Worm (Caenorhabditis elegans) whole organism, L1 larva: Measurements from ENCODE around the gene flp-2.

Experiments used
- C04F5.9 ChIP-seq: sonication (generic microtip); optimal IDR thresholded peaks from 2 replicates; lab custom pipeline; 2016; ENCODE audit warnings: missing genetic modification characterization, missing compliant biosample characterization
- C16A3.4 ChIP-seq: fragments of 150-350 bp; optimal IDR thresholded peaks from 2 replicates; lab custom pipeline; 2014; ENCODE audit warnings: missing biosample characterization, missing genetic modification characterization
- ama-1 ChIP-seq: fragments of 150-350 bp; optimal IDR thresholded peaks from 2 replicates; lab custom pipeline; 2014
- blmp-1 ChIP-seq: fragments of 150-350 bp; optimal IDR thresholded peaks from 2 replicates; lab custom pipeline; 2014; ENCODE audit warnings: missing biosample characterization, missing genetic modification characterization
- ceh-63 ChIP-seq: fragments of 200-800 bp; sonication (Bioruptor generic); optimal IDR thresholded peaks from 2 replicates; lab custom pipeline; 2018; ENCODE audit warnings: mild to moderate bottlenecking, missing genetic modification characterization, missing compliant biosample characterization
- ceh-8 ChIP-seq: fragments of 200-800 bp; sonication (Bioruptor generic); optimal IDR thresholded peaks from 2 replicates; lab custom pipeline; 2018; ENCODE audit warnings: mild to moderate bottlenecking, missing genetic modification characterization, moderate library complexity, missing compliant biosample characterization
- ceh-82 ChIP-seq, 3 experiments: fragments of 150-350 bp in 1 of 3; sonication (generic microtip) in 2 of 3; optimal IDR thresholded peaks; 2 replicates each; lab custom pipeline; 2014 to 2017; ENCODE audit warnings: missing biosample characterization in 3 of 3, missing genetic modification characterization in 3 of 3
- dpl-1 ChIP-seq, 3 experiments: fragments of 150-350 bp in 2 of 3; sonication (generic microtip) in 1 of 3; optimal IDR thresholded peaks; 2 replicates each; lab custom pipeline; 2014 to 2017; ENCODE audit warnings: missing biosample characterization in 3 of 3, missing genetic modification characterization in 3 of 3, missing genetic modification reagents in 3 of 3
- efl-1 ChIP-seq, 4 experiments: fragments of 150-350 bp; optimal IDR thresholded peaks in 3 of 4; peaks in 1 of 4; 1 replicate in 1 of 4; 2 replicates in 3 of 4; lab custom pipeline; 2014; ENCODE audit warnings: missing biosample characterization in 2 of 4, missing genetic modification characterization in 2 of 4, missing genetic modification reagents in 2 of 4
- efl-3 ChIP-seq: fragments of 200-800 bp; sonication (Bioruptor generic); optimal IDR thresholded peaks from 2 replicates; lab custom pipeline; 2018; ENCODE audit warnings: mild to moderate bottlenecking, missing genetic modification characterization, missing compliant biosample characterization
- egl-13 ChIP-seq: sonication (generic microtip); optimal IDR thresholded peaks from 2 replicates; lab custom pipeline; 2016; ENCODE audit warnings: missing genotype, missing genetic modification reagents, missing genetic modification characterization, missing compliant biosample characterization
- elt-2 ChIP-seq: sonication (generic microtip); optimal IDR thresholded peaks from 2 replicates; lab custom pipeline; 2016; ENCODE audit warnings: missing genetic modification characterization, mild to moderate bottlenecking, inconsistent platforms, missing compliant biosample characterization, missing genetic modification reagents
- elt-3 ChIP-seq, 6 experiments: fragments of 150-350 bp in 1 of 6; sonication (generic microtip); optimal IDR thresholded peaks; 2 replicates each; lab custom pipeline; 2017 to 2018; ENCODE audit warnings: missing biosample characterization in 6 of 6, missing genetic modification characterization in 6 of 6, inconsistent platforms in 1 of 6
- fkh-10 ChIP-seq: sonication (generic microtip); optimal IDR thresholded peaks from 2 replicates; lab custom pipeline; 2017; ENCODE audit warnings: missing biosample characterization, missing genetic modification reagents, missing genetic modification characterization
- grh-1 ChIP-seq: fragments of 200-800 bp; sonication (Bioruptor generic); IDR thresholded peaks from 2 replicates; pipeline ENCODE4 v1.3.6; 2022; ENCODE audit warnings: missing genetic modification reagents, missing genetic modification characterization, missing compliant biosample characterization
- hlh-17 ChIP-seq: fragments of 200-800 bp; sonication (Bioruptor generic); optimal IDR thresholded peaks from 2 replicates; lab custom pipeline; 2018; ENCODE audit warnings: missing genetic modification characterization, mild to moderate bottlenecking, missing compliant biosample characterization, moderate library complexity, borderline replicate concordance
- hlh-4 ChIP-seq: sonication (generic microtip); optimal IDR thresholded peaks from 2 replicates; lab custom pipeline; 2016; ENCODE audit warnings: mild to moderate bottlenecking, missing genetic modification characterization, missing compliant biosample characterization
- hpl-2 ChIP-seq: fragments of 150-350 bp; optimal IDR thresholded peaks from 2 replicates; lab custom pipeline; 2014; ENCODE audit warnings: missing biosample characterization, missing genetic modification reagents, missing genetic modification characterization
- lin-14 ChIP-seq: fragments of 200-800 bp; sonication (Bioruptor generic); optimal IDR thresholded peaks from 2 replicates; lab custom pipeline; 2018; ENCODE audit warnings: mild to moderate bottlenecking, missing genetic modification characterization, moderate library complexity, missing compliant biosample characterization
- lin-35 ChIP-seq, 2 experiments: fragments of 150-350 bp; optimal IDR thresholded peaks; 2 replicates each; lab custom pipeline; 2014; ENCODE audit warnings: missing biosample characterization in 2 of 2, missing genetic modification characterization in 2 of 2, missing genetic modification reagents in 2 of 2
- lir-3 ChIP-seq: sonication (generic microtip); optimal IDR thresholded peaks from 2 replicates; lab custom pipeline; 2016; ENCODE audit warnings: mild to moderate bottlenecking, missing genetic modification characterization, moderate library complexity, missing compliant biosample characterization; ENCODE audit not compliant: poor library complexity
- lsy-2 ChIP-seq, 2 experiments: fragments of 150-350 bp; optimal IDR thresholded peaks; 2 replicates each; lab custom pipeline; 2014; ENCODE audit warnings: missing biosample characterization in 2 of 2, missing genetic modification characterization in 2 of 2
- mdl-1 ChIP-seq, 2 experiments: fragments of 150-350 bp; optimal IDR thresholded peaks; 2 replicates each; lab custom pipeline; 2014 to 2017; ENCODE audit warnings: missing biosample characterization in 2 of 2, missing genetic modification characterization in 2 of 2, inconsistent platforms in 1 of 2
- mep-1 ChIP-seq: fragments of 150-350 bp; optimal IDR thresholded peaks from 2 replicates; lab custom pipeline; 2014; ENCODE audit warnings: missing biosample characterization, missing genetic modification characterization
- nhr-12 ChIP-seq: sonication (generic microtip); optimal IDR thresholded peaks from 2 replicates; lab custom pipeline; 2017; ENCODE audit warnings: missing biosample characterization, missing genetic modification characterization
- nhr-19 ChIP-seq: fragments of 200-800 bp; sonication (Bioruptor generic); conservative IDR thresholded peaks from 2 replicates; pipeline ENCODE4 v1.3.6; 2022; ENCODE audit warnings: missing genetic modification characterization, missing compliant biosample characterization
- nhr-20 ChIP-seq: sonication (generic microtip); optimal IDR thresholded peaks from 2 replicates; lab custom pipeline; 2016; ENCODE audit warnings: mild to moderate bottlenecking, missing genetic modification characterization, missing compliant biosample characterization
- nhr-47 ChIP-seq: sonication (generic microtip); optimal IDR thresholded peaks from 2 replicates; lab custom pipeline; 2016; ENCODE audit warnings: mild to moderate bottlenecking, missing genetic modification characterization, moderate library complexity, missing compliant biosample characterization
- nhr-71 ChIP-seq: sonication (generic microtip); optimal IDR thresholded peaks from 2 replicates; lab custom pipeline; 2016; ENCODE audit warnings: mild to moderate bottlenecking, missing genetic modification characterization, moderate library complexity, missing compliant biosample characterization
- nhr-76 ChIP-seq: sonication (generic microtip); optimal IDR thresholded peaks from 2 replicates; lab custom pipeline; 2017; ENCODE audit warnings: missing biosample characterization, missing genetic modification characterization
- nhr-77 ChIP-seq: fragments of 150-350 bp; optimal IDR thresholded peaks from 2 replicates; lab custom pipeline; 2014; ENCODE audit warnings: missing biosample characterization, missing genetic modification characterization
- nhr-85 ChIP-seq: sonication (generic microtip); peaks from one replicate; lab custom pipeline; 2016; ENCODE audit warnings: missing genetic modification characterization, inconsistent platforms, missing compliant biosample characterization
- nhr-90 ChIP-seq: sonication (generic microtip); optimal IDR thresholded peaks from 2 replicates; lab custom pipeline; 2016; ENCODE audit warnings: mild to moderate bottlenecking, missing genetic modification characterization, missing compliant biosample characterization; ENCODE audit not compliant: poor library complexity
- pax-3 ChIP-seq: fragments of 200-800 bp; sonication (Bioruptor generic); optimal IDR thresholded peaks from 2 replicates; lab custom pipeline; 2018; ENCODE audit warnings: mild to moderate bottlenecking, missing genetic modification characterization, moderate library complexity, missing compliant biosample characterization
- pqm-1 ChIP-seq: sonication (generic microtip); optimal IDR thresholded peaks from 3 replicates; lab custom pipeline; 2017; ENCODE audit warnings: missing biosample characterization, missing genetic modification characterization
- snu-23 ChIP-seq: sonication (generic microtip); optimal IDR thresholded peaks from 2 replicates; lab custom pipeline; 2016; ENCODE audit warnings: missing genetic modification characterization, missing compliant biosample characterization
- sox-4 ChIP-seq: sonication (generic microtip); optimal IDR thresholded peaks from 2 replicates; lab custom pipeline; 2016; ENCODE audit warnings: missing genetic modification characterization, missing compliant biosample characterization
- sup-37 ChIP-seq: fragments of 200-800 bp; sonication (Bioruptor generic); optimal IDR thresholded peaks from 2 replicates; lab custom pipeline; 2018; ENCODE audit warnings: mild to moderate bottlenecking, missing genetic modification characterization, missing compliant biosample characterization
- tbx-2 ChIP-seq: sonication (generic microtip); optimal IDR thresholded peaks from 2 replicates; lab custom pipeline; 2016; ENCODE audit warnings: missing genetic modification characterization, missing compliant biosample characterization
- tlp-1 ChIP-seq: fragments of 150-350 bp; optimal IDR thresholded peaks from 2 replicates; lab custom pipeline; 2014; ENCODE audit warnings: missing biosample characterization, missing genetic modification characterization
- unc-30 ChIP-seq: sonication (generic microtip); optimal IDR thresholded peaks from 2 replicates; lab custom pipeline; 2017; ENCODE audit warnings: missing biosample characterization, missing genetic modification characterization
- unc-62 ChIP-seq: fragments of 150-350 bp; optimal IDR thresholded peaks from 2 replicates; lab custom pipeline; 2014; ENCODE audit warnings: missing biosample characterization, missing genetic modification reagents, missing genetic modification characterization
- zip-4 ChIP-seq: fragments of 200-800 bp; sonication (Bioruptor generic); optimal IDR thresholded peaks from 2 replicates; lab custom pipeline; 2018; ENCODE audit warnings: mild to moderate bottlenecking, missing genetic modification characterization, moderate library complexity, missing compliant biosample characterization
- ztf-11 ChIP-seq, 2 experiments: sonication (generic microtip); optimal IDR thresholded peaks; 2 replicates each; lab custom pipeline; 2016 to 2017; ENCODE audit warnings: missing genetic modification characterization in 2 of 2, missing biosample characterization in 1 of 2, missing compliant biosample characterization in 1 of 2
- ztf-4 ChIP-seq: fragments of 150-350 bp; optimal IDR thresholded peaks from 2 replicates; lab custom pipeline; 2014; ENCODE audit warnings: missing biosample characterization, missing genetic modification characterization

flp-2 gene

ce11 chrX:10053742-10054409, 41.2 kb downstream of the flp-2 start, which contains the start of gene cbs-1:
Gene cbs-1, plus strand, starts transcription at chrX:10054275.
- TF ChIP-seq efl-1 (optimal IDR thresholded peaks at IDR 0.05; lab: Kevin White, UChicago) = no peak
- TF ChIP-seq efl-1 (GFP tag; optimal IDR thresholded peaks at IDR 0.05 in 1 of 2; lab: Kevin White, UChicago) = peak in 1 of 2 experiments; percentile 64
- TF ChIP-seq hlh-4 (tag; lab: Kevin White, UChicago) = no peak
- no peak for TF ChIP-seq ceh-8 (GFP tag; lab: Kevin White, UChicago)
- TF ChIP-seq nhr-77 (tag; lab: Kevin White, UChicago) = no peak
- TF ChIP-seq nhr-71 (tag; lab: Kevin White, UChicago) = peak; percentile 35
- no peak for TF ChIP-seq hlh-17
- peak in 1 of 6 experiments; percentile 2 for TF ChIP-seq elt-3 (tag; optimal IDR thresholded peaks at IDR 0.05; lab: Kevin White, UChicago)
- TF ChIP-seq C04F5.9 (tag; lab: Kevin White, UChicago) = no peak
- TF ChIP-seq fkh-10 (GFP tag; lab: Kevin White, UChicago) = no peak
- no peak for TF ChIP-seq egl-13 (tag; lab: Kevin White, UChicago)
- no peak for TF ChIP-seq pqm-1 (tag; lab: Kevin White, UChicago)
- no peak for TF ChIP-seq pax-3 (tag; lab: Kevin White, UChicago)
- peak; percentile 58 for TF ChIP-seq nhr-85
- peak; percentile 16 for TF ChIP-seq snu-23
- TF ChIP-seq dpl-1 (GFP tag; optimal IDR thresholded peaks at IDR 0.05; lab: Kevin White, UChicago) = no peak
- peak; percentile 57 for TF ChIP-seq nhr-20 (tag; lab: Kevin White, UChicago)
- TF ChIP-seq lin-14 (GFP tag; lab: Kevin White, UChicago) = peak; percentile 46
- TF ChIP-seq lsy-2 (tag; optimal IDR thresholded peaks at IDR 0.05; lab: Kevin White, UChicago) = no peak
- TF ChIP-seq elt-2 (tag; lab: Kevin White, UChicago) = peak; percentile 71

ce11 chrX:10051625-10052024, 43.4 kb downstream of the flp-2 start:
- TF ChIP-seq nhr-76 (tag; lab: Kevin White, UChicago) (no peak), lir-3 (tag; lab: Kevin White, UChicago) (peak; percentile 32), lin-35 (GFP tag; optimal IDR thresholded peaks at IDR 0.05; lab: Kevin White, UChicago) (peak in 1 of 2 experiments; percentile 66), snu-23 (peak; percentile 54), ceh-82 (tag; optimal IDR thresholded peaks at IDR 0.05; lab: Kevin White, UChicago) (no peak), ztf-11 (tag; optimal IDR thresholded peaks at IDR 0.05; lab: Kevin White, UChicago) (no peak), egl-13 (tag; lab: Kevin White, UChicago) (no peak), ceh-63 (GFP tag; lab: Kevin White, UChicago) (no peak), C16A3.4 (tag; lab: Kevin White, UChicago) (no peak), mep-1 (tag; lab: Kevin White, UChicago) (peak; percentile 17), grh-1 (GFP tag; lab: Robert Waterston, UW) (peak; percentile 92), lin-14 (GFP tag; lab: Kevin White, UChicago) (peak; percentile 50), hlh-4 (tag; lab: Kevin White, UChicago) (no peak), ztf-4 (tag; lab: Kevin White, UChicago) (peak; percentile 12), unc-30 (tag; lab: Kevin White, UChicago) (no peak), hpl-2 (GFP tag; lab: Kevin White, UChicago) (no peak), blmp-1 (tag; lab: Kevin White, UChicago) (peak; percentile 28), nhr-85 (peak; percentile 91), tbx-2 (tag; lab: Kevin White, UChicago) (peak; percentile 58), unc-62 (GFP tag; lab: Kevin White, UChicago) (no peak), elt-3 (tag; optimal IDR thresholded peaks at IDR 0.05; lab: Kevin White, UChicago) (peak in 4 of 6 experiments; percentile 4 to 87 (median 43)), tlp-1 (tag; lab: Kevin White, UChicago) (no peak), nhr-12 (no peak), nhr-19 (GFP tag; lab: Robert Waterston, UW) (peak; percentile 64), nhr-47 (tag; lab: Kevin White, UChicago) (peak; percentile 33), dpl-1 (GFP tag; optimal IDR thresholded peaks at IDR 0.05; lab: Kevin White, UChicago) (no peak), elt-2 (tag; lab: Kevin White, UChicago) (peak; percentile 96), sup-37 (no peak), mdl-1 (tag; optimal IDR thresholded peaks at IDR 0.05; lab: Kevin White, UChicago) (peak in 1 of 2 experiments; percentile 70), sox-4 (tag; lab: Kevin White, UChicago) (no peak), nhr-71 (tag; lab: Kevin White, UChicago) (peak; percentile 77), nhr-90 (tag; lab: Kevin White, UChicago) (peak; percentile 78), ama-1 (lab: Kevin White, UChicago) (no peak), efl-3 (GFP tag; lab: Kevin White, UChicago) (no peak), nhr-20 (tag; lab: Kevin White, UChicago) (peak; percentile 88), pax-3 (tag; lab: Kevin White, UChicago) (no peak), zip-4 (GFP tag; lab: Kevin White, UChicago) (no peak)
